Worm (Caenorhabditis elegans): ENCODE results near the gene F35G12.5.

- TF ChIP-seq unc-62 (GFP tag; optimal IDR thresholded peaks at IDR 0.05 in 1 of 2) (peak in 1 of 2 experiments; percentile 44), unc-62 (tag; optimal IDR thresholded peaks at IDR 0.05) (no peak), daf-12 (tag; optimal IDR thresholded peaks at IDR 0.05) (no peak), daf-19 (GFP tag; conservative IDR thresholded peaks at IDR 0.05) (no peak), lin-13 (GFP tag; optimal IDR thresholded peaks at IDR 0.05) (no peak), aha-1 (tag) (peak; percentile 19), pha-4 (GFP tag; IDR thresholded peaks at IDR 0.05) (no peak), pha-4 (tag; optimal IDR thresholded peaks at IDR 0.05) (peak; percentile 50), nhr-28 (tag; optimal IDR thresholded peaks at IDR 0.05) (peak; percentile 60), zag-1 (tag; optimal IDR thresholded peaks at IDR 0.05) (no peak)
These were observed 21.7 kb upstream of the F35G12.5 start, which contains the start of gene pan-1 for ce11 chrIII:4562070-4562788.

Measured in whole organism, L4 larva.